Worm (Caenorhabditis elegans): ENCODE measurements around the gene C49C8.6.

C49C8.6 gene

DNA sequence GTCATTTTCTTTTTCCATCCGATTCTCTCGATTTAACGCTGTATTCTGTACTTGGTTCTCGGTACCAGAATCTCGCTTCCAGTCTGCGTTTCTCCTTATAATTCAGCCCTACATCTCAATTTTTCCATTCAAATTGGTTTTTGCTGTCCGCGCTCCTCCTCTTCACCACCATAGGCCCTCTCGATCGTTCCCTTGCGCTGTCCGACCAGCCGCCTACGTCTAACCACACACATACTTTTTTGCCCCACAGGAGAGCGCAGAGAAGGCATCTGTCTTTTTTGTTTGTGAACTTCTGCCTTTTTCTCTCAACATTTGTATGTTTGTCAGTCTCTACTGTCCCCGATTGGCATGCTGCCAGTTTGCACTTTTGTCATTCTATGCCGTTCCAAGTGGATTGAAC, 30.7 kb downstream of the C49C8.6 start, which contains the start of gene F42A9.11 (continued):
- peak in 1 of 2 experiments; percentile 41 for TF ChIP-seq egl-27 (tag; optimal IDR thresholded peaks at IDR 0.05)
- peak; percentile 24 for TF ChIP-seq mep-1 (tag; optimal IDR thresholded peaks at IDR 0.05)
- TF ChIP-seq nhr-237 (tag; optimal IDR thresholded peaks at IDR 0.05), result no peak
- no peak for TF ChIP-seq ets-5 (GFP tag; IDR thresholded peaks at IDR 0.05)
- no peak for TF ChIP-seq nhr-28 (tag; optimal IDR thresholded peaks at IDR 0.05)
- TF ChIP-seq jun-1 (tag; optimal IDR thresholded peaks at IDR 0.05), result no peak
- TF ChIP-seq C04F5.9 (tag; optimal IDR thresholded peaks at IDR 0.05), result no peak

DNA sequence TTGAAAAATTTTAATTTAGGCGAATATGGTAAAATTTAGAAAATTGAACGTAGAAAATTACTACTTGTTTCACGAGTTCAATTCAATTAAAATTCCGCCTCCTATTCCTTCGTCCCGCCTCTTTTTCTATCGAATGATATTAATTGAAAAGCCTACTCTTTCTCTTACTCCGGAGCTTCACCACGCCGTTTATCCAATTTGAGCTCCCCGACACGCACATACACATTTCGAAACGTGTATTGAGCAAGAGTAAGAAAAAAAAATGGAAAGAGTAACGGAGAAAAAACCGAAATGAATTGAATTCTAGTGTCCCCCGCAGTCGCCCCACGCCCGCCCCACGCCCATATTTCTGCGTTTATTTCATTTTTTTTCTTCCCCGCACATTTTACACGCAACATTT, 31.7 kb downstream of the C49C8.6 start:
- TF ChIP-seq fos-1 (tag; optimal IDR thresholded peaks at IDR 0.05), result no peak
- TF ChIP-seq nhr-11 (tag; optimal IDR thresholded peaks at IDR 0.05), result no peak
- TF ChIP-seq C04F5.9 (tag; optimal IDR thresholded peaks at IDR 0.05), result no peak
- peak; percentile 61 for TF ChIP-seq ces-1 (GFP tag; optimal IDR thresholded peaks at IDR 0.05)
- peak; percentile 68 for TF ChIP-seq lin-14 (GFP tag; optimal IDR thresholded peaks at IDR 0.05)

DNA sequence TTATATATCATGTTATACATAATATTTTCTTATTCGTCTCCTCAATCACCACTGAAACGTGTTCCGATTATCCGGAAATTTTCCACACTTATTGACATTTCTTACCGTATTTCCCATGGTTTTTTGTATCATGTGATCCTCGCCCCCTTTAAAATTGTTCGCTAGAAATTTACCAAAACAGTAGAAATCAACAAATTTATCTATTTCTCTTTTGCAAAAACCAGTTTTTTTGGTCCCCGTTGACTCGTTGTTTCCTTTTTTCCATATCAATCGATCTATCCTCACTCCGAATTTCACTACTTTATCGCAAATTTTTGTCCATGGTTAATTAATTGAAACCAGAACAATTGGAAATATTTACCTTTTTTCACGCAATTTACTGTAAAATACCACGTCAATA, 32.3 kb downstream of the C49C8.6 start:
- TF ChIP-seq ets-5 (GFP tag; IDR thresholded peaks at IDR 0.05) (no peak), nhr-237 (tag; optimal IDR thresholded peaks at IDR 0.05) (no peak), pax-3 (tag; optimal IDR thresholded peaks at IDR 0.05) (no peak), sox-4 (tag; optimal IDR thresholded peaks at IDR 0.05) (no peak), nhr-11 (tag; optimal IDR thresholded peaks at IDR 0.05) (no peak), dpl-1 (GFP tag; optimal IDR thresholded peaks at IDR 0.05) (no peak), nhr-28 (tag; optimal IDR thresholded peaks at IDR 0.05) (no peak), fkh-8 (tag; optimal IDR thresholded peaks at IDR 0.05) (no peak), skn-1 (tag; optimal IDR thresholded peaks at IDR 0.05) (no peak), aly-2 (tag; optimal IDR thresholded peaks at IDR 0.05) (no peak), elt-3 (tag; optimal IDR thresholded peaks at IDR 0.05) (peak in 1 of 6 experiments; percentile 55), grh-1 (GFP tag; IDR thresholded peaks at IDR 0.05) (no peak), ceh-8 (GFP tag; optimal IDR thresholded peaks at IDR 0.05) (no peak), swsn-7 (tag; optimal IDR thresholded peaks at IDR 0.05) (no peak), mab-9 (GFP tag; IDR thresholded peaks at IDR 0.05) (no peak), snu-23 (GFP tag; optimal IDR thresholded peaks at IDR 0.05) (no peak), sup-37 (GFP tag; optimal IDR thresholded peaks at IDR 0.05) (no peak), nhr-71 (tag; optimal IDR thresholded peaks at IDR 0.05) (no peak), lin-35 (GFP tag; optimal IDR thresholded peaks at IDR 0.05) (no peak), nhr-85 (tag) (peak; percentile 70), F16B12.6 (tag; optimal IDR thresholded peaks at IDR 0.05) (no peak), hlh-4 (tag; optimal IDR thresholded peaks at IDR 0.05) (no peak), nhr-76 (tag; optimal IDR thresholded peaks at IDR 0.05) (no peak), xbp-1 (tag; optimal IDR thresholded peaks at IDR 0.05) (no peak), blmp-1 (tag; optimal IDR thresholded peaks at IDR 0.05) (peak; percentile 48)

DNA sequence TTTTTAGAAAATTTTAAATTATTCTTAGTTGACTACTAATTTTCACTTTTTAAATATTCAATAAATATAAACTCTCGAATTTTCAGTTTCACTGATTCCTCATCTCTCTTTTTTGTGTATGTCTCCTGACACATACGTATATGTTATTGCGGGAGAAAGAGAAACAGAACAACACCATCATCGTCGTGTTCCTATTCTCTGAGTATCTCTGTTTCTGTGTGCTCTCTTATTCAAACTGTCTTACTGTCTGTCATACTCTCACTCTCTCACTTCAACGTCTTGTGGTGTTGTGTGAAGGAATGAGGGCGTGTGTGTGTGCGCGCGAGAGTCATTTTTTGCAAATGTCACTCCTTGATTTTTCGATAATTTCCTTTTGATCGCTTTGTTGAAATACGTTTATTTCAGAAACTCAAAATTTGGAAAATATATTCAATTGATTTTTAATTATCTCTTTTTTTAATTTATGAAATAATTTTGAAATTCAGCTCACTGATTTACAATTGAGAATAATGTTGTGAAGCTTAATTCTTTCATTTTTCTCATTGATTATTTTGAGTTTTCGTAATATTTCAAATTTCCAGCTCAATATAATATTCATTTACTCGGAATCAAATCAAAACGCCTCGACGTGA, 37.8 kb downstream of the C49C8.6 start, which contains the start of gene lin-49:
Gene lin-49 (plus strand): TSS at position 582 of the 632 bp plus-strand sequence.
- TF ChIP-seq zag-1 (tag; optimal IDR thresholded peaks at IDR 0.05) (no peak), egl-13 (tag; optimal IDR thresholded peaks at IDR 0.05) (peak; percentile 17), rnt-1 (tag; optimal IDR thresholded peaks at IDR 0.05) (peak; percentile 65), lir-3 (tag; optimal IDR thresholded peaks at IDR 0.05; ENCODE audit: poor library complexity) (peak; percentile 49), isw-1 (GFP tag; IDR thresholded peaks at IDR 0.05) (no peak), mep-1 (tag; optimal IDR thresholded peaks at IDR 0.05) (peak; percentile 90), lin-15B (tag; optimal IDR thresholded peaks at IDR 0.05) (no peak), lin-13 (GFP tag; optimal IDR thresholded peaks at IDR 0.05) (peak; percentile 43), nhr-12 (tag; optimal IDR thresholded peaks at IDR 0.05) (no peak), lin-14 (GFP tag; optimal IDR thresholded peaks at IDR 0.05) (peak; percentile 95), zip-4 (GFP tag; optimal IDR thresholded peaks at IDR 0.05) (no peak), dsc-1 (tag; optimal IDR thresholded peaks at IDR 0.05) (peak; percentile 1), aly-2 (tag; optimal IDR thresholded peaks at IDR 0.05) (peak; percentile 28), fkh-4 (tag; optimal IDR thresholded peaks at IDR 0.05; ENCODE audit: borderline replicate concordance) (no peak), blmp-1 (tag; optimal IDR thresholded peaks at IDR 0.05) (peak; percentile 86), nhr-85 (tag) (peak; percentile 87), egl-27 (tag; optimal IDR thresholded peaks at IDR 0.05) (no peak), elt-3 (tag; optimal IDR thresholded peaks at IDR 0.05) (peak in 2 of 6 experiments; percentile 25 to 35), ceh-82 (tag; optimal IDR thresholded peaks at IDR 0.05) (peak in 2 of 3 experiments; percentile 31 to 63), pag-3 (tag; optimal IDR thresholded peaks at IDR 0.05; ENCODE audit: borderline replicate concordance, insufficient read depth) (no peak), pqm-1 (tag; optimal IDR thresholded peaks at IDR 0.05) (no peak), irx-1 (tag; optimal IDR thresholded peaks at IDR 0.05) (peak; percentile 1)

Data from whole organism, L1 larva.